Worm (Caenorhabditis elegans) whole organism, L4 larva: ENCODE results near the gene F10A3.12.

Experiments
- D1046.2 ChIP-seq: fragments of 200-800 bp; sonication (Bioruptor generic); IDR thresholded peaks from 2 replicates; pipeline ENCODE4 v1.3.6; 2022; ENCODE audit warnings: missing genetic modification characterization, missing compliant biosample characterization
- F26F4.8 ChIP-seq: fragments of 200-800 bp; sonication (Bioruptor generic); conservative IDR thresholded peaks from 2 replicates; pipeline ENCODE4 v1.3.6; 2022; ENCODE audit warnings: missing genetic modification characterization, missing compliant biosample characterization
- Y75B8A.6 ChIP-seq: fragments of 200-800 bp; sonication (Bioruptor generic); IDR thresholded peaks from 2 replicates; pipeline ENCODE4 v1.3.6; 2022; ENCODE audit warnings: missing genetic modification reagents, missing genetic modification characterization, missing compliant biosample characterization
- ZK337.2 ChIP-seq: fragments of 200-800 bp; sonication (Bioruptor generic); IDR thresholded peaks from 2 replicates; pipeline ENCODE4 v1.3.6; 2022; ENCODE audit warnings: missing genetic modification reagents, missing genetic modification characterization, missing compliant biosample characterization
- aha-1 ChIP-seq: fragments of 150-350 bp; peaks from one replicate; lab custom pipeline; 2014; ENCODE audit warnings: missing biosample characterization, missing genetic modification characterization
- arid-1 ChIP-seq: fragments of 200-800 bp; sonication (Bioruptor generic); conservative IDR thresholded peaks from 2 replicates; pipeline ENCODE4 v1.3.6; 2022; ENCODE audit warnings: missing genetic modification reagents, missing genetic modification characterization, missing compliant biosample characterization
- cey-2 ChIP-seq: sonication (generic microtip); optimal IDR thresholded peaks from 3 replicates; lab custom pipeline; 2017; ENCODE audit warnings: missing genetic modification characterization, mild to moderate bottlenecking, missing compliant biosample characterization, antibody characterized with exemption, borderline replicate concordance; ENCODE audit not compliant: insufficient read depth
- ctbp-1 ChIP-seq: fragments of 200-800 bp; sonication (Bioruptor generic); IDR thresholded peaks from 2 replicates; pipeline ENCODE4 v1.3.6; 2022; ENCODE audit warnings: missing genetic modification reagents, missing genetic modification characterization, missing compliant biosample characterization
- daf-12 ChIP-seq: fragments of 150-350 bp; optimal IDR thresholded peaks from 2 replicates; lab custom pipeline; 2014; ENCODE audit warnings: missing biosample characterization, missing genetic modification reagents, missing genetic modification characterization
- daf-16 ChIP-seq, 3 experiments: sonication (generic microtip); optimal IDR thresholded peaks; 2 replicates each; lab custom pipeline; 2016 to 2017; ENCODE audit warnings: missing genetic modification characterization in 3 of 3, missing genetic modification reagents in 3 of 3, mild to moderate bottlenecking in 2 of 3, missing compliant biosample characterization in 2 of 3, missing biosample characterization in 1 of 3, moderate library complexity in 1 of 3
- daf-19 ChIP-seq: fragments of 200-800 bp; sonication (Bioruptor generic); conservative IDR thresholded peaks from 2 replicates; pipeline ENCODE4 v1.3.6; 2022; ENCODE audit warnings: missing genetic modification characterization, missing compliant biosample characterization
- daf-8 ChIP-seq: fragments of 200-800 bp; sonication (Bioruptor generic); IDR thresholded peaks from 2 replicates; pipeline ENCODE4 v1.3.6; 2022; ENCODE audit warnings: missing genetic modification characterization, missing compliant biosample characterization
- dmd-8 ChIP-seq: fragments of 200-800 bp; sonication (Bioruptor generic); IDR thresholded peaks from 2 replicates; pipeline ENCODE4 v1.3.6; 2022; ENCODE audit warnings: missing genetic modification characterization, missing compliant biosample characterization
- dmd-9 ChIP-seq: fragments of 200-800 bp; sonication (Bioruptor generic); IDR thresholded peaks from 2 replicates; pipeline ENCODE4 v1.3.6; 2022; ENCODE audit warnings: missing genetic modification reagents, missing genetic modification characterization, missing compliant biosample characterization
- dve-1 ChIP-seq: sonication (generic microtip); optimal IDR thresholded peaks from 2 replicates; lab custom pipeline; 2017; ENCODE audit warnings: antibody characterized with exemption, mild to moderate bottlenecking, missing genetic modification characterization, missing compliant biosample characterization; ENCODE audit not compliant: insufficient read depth
- egl-27 ChIP-seq: sonication (generic microtip); optimal IDR thresholded peaks from 3 replicates; lab custom pipeline; 2017; ENCODE audit warnings: missing biosample characterization, missing genetic modification reagents, missing genetic modification characterization
- fkh-10 ChIP-seq: fragments of 150-350 bp; optimal IDR thresholded peaks from 2 replicates; lab custom pipeline; 2014; ENCODE audit warnings: missing biosample characterization, missing genetic modification reagents, missing genetic modification characterization
- hmg-1.1 ChIP-seq: fragments of 200-800 bp; sonication (Bioruptor generic); IDR thresholded peaks from 2 replicates; pipeline ENCODE4 v1.3.6; 2022; ENCODE audit warnings: missing genetic modification reagents, missing genetic modification characterization, missing compliant biosample characterization
- lim-7 ChIP-seq: fragments of 200-800 bp; sonication (Bioruptor generic); IDR thresholded peaks from 2 replicates; pipeline ENCODE4 v1.3.6; 2022; ENCODE audit warnings: missing genetic modification characterization, missing compliant biosample characterization
- mdl-1 ChIP-seq, 2 experiments: fragments of 150-350 bp in 1 of 2; sonication (generic microtip) in 1 of 2; optimal IDR thresholded peaks; 2 replicates each; lab custom pipeline; 2014 to 2017; ENCODE audit warnings: missing biosample characterization in 2 of 2, missing genetic modification characterization in 2 of 2
- nhr-10 ChIP-seq: fragments of 150-350 bp; optimal IDR thresholded peaks from 2 replicates; lab custom pipeline; 2014; ENCODE audit warnings: missing biosample characterization, missing genetic modification characterization
- nhr-102 ChIP-seq: sonication (generic microtip); optimal IDR thresholded peaks from 2 replicates; lab custom pipeline; 2016; ENCODE audit warnings: mild to moderate bottlenecking, missing genetic modification characterization, moderate library complexity, missing compliant biosample characterization
- nhr-25 ChIP-seq: sonication (generic microtip); optimal IDR thresholded peaks from 2 replicates; lab custom pipeline; 2017; ENCODE audit warnings: missing genetic modification characterization, mild to moderate bottlenecking, missing compliant biosample characterization, antibody characterized with exemption, moderate library complexity, borderline replicate concordance; ENCODE audit not compliant: insufficient read depth
- nhr-28 ChIP-seq: fragments of 150-350 bp; optimal IDR thresholded peaks from 2 replicates; lab custom pipeline; 2014; ENCODE audit warnings: missing biosample characterization, missing genetic modification characterization
- nhr-76 ChIP-seq: fragments of 150-350 bp; optimal IDR thresholded peaks from 2 replicates; lab custom pipeline; 2014; ENCODE audit warnings: missing biosample characterization, missing genetic modification characterization
- nhr-77 ChIP-seq: fragments of 150-350 bp; optimal IDR thresholded peaks from 2 replicates; lab custom pipeline; 2014; ENCODE audit warnings: missing biosample characterization, missing genetic modification characterization
- pha-4 ChIP-seq, 2 experiments: fragments of 150-350 bp in 1 of 2; fragments of 200-800 bp in 1 of 2; sonication (Bioruptor generic) in 1 of 2; IDR thresholded peaks in 1 of 2; optimal IDR thresholded peaks in 1 of 2; 2 replicates each; pipeline versions ENCODE4 v1.3.6 to Lab custom; 2014 to 2022; ENCODE audit warnings: missing genetic modification characterization in 2 of 2, missing genetic modification reagents in 2 of 2, missing biosample characterization in 1 of 2, missing compliant biosample characterization in 1 of 2
- pqm-1 ChIP-seq: sonication (generic microtip); optimal IDR thresholded peaks from 2 replicates; lab custom pipeline; 2017; ENCODE audit warnings: missing biosample characterization, missing genetic modification characterization
- rbr-2 ChIP-seq: sonication (generic microtip); optimal IDR thresholded peaks from 2 replicates; lab custom pipeline; 2016; ENCODE audit warnings: missing genotype, missing genetic modification characterization, missing compliant biosample characterization
- skn-1 ChIP-seq: fragments of 150-350 bp; optimal IDR thresholded peaks from 2 replicates; lab custom pipeline; 2014; ENCODE audit warnings: missing biosample characterization, missing genetic modification characterization
- spr-3 ChIP-seq: fragments of 200-800 bp; sonication (Bioruptor generic); optimal IDR thresholded peaks from 2 replicates; lab custom pipeline; 2018; ENCODE audit warnings: mild to moderate bottlenecking, missing genetic modification characterization, missing compliant biosample characterization
- tra-1 ChIP-seq: fragments of 200-800 bp; sonication (Bioruptor generic); IDR thresholded peaks from 2 replicates; pipeline ENCODE4 v1.3.6; 2022; ENCODE audit warnings: missing genetic modification reagents, missing genetic modification characterization, missing compliant biosample characterization
- zfp-2 ChIP-seq: sonication (generic microtip); optimal IDR thresholded peaks from 2 replicates; lab custom pipeline; 2016; ENCODE audit warnings: mild to moderate bottlenecking, missing genetic modification characterization, missing compliant biosample characterization
- zip-2 ChIP-seq: fragments of 150-350 bp; optimal IDR thresholded peaks from 2 replicates; lab custom pipeline; 2014; ENCODE audit warnings: missing biosample characterization, missing genetic modification characterization
- ztf-7 ChIP-seq: fragments of 150-350 bp; optimal IDR thresholded peaks from 2 replicates; lab custom pipeline; 2014; ENCODE audit warnings: missing biosample characterization, missing genetic modification characterization

Gene F10A3.12

ce11 chrV:16159594-16159993 is 4.2 kb upstream of the F10A3.12 start, which contains the start of gene F10A3.17 (continued):
- no peak for TF ChIP-seq daf-8
- TF ChIP-seq, all 104 proteins: peak for 0

- TF ChIP-seq pha-4 (GFP tag; IDR thresholded peaks at IDR 0.05; lab: Robert Waterston, UW) (no peak), pha-4 (tag; optimal IDR thresholded peaks at IDR 0.05; lab: Kevin White, UChicago) (peak; percentile 19), nhr-77 (tag; lab: Kevin White, UChicago) (peak; percentile 47), F26F4.8 (GFP tag; lab: Robert Waterston, UW) (no peak), cey-2 (tag; lab: Kevin White, UChicago) (no peak), nhr-28 (tag; lab: Kevin White, UChicago) (peak; percentile 37), zip-2 (tag; lab: Kevin White, UChicago) (peak; percentile 90), ZK337.2 (GFP tag; lab: Robert Waterston, UW) (no peak), nhr-25 (tag; lab: Kevin White, UChicago) (no peak), aha-1 (tag; lab: Kevin White, UChicago) (peak; percentile 46), hmg-1.1 (no peak), ztf-7 (tag; lab: Kevin White, UChicago) (peak; percentile 30), spr-3 (no peak), skn-1 (tag; lab: Kevin White, UChicago) (no peak), egl-27 (tag; lab: Kevin White, UChicago) (no peak), mdl-1 (tag; optimal IDR thresholded peaks at IDR 0.05; lab: Kevin White, UChicago) (no peak), pqm-1 (tag; lab: Kevin White, UChicago) (peak; percentile 22), daf-16 (GFP tag; optimal IDR thresholded peaks at IDR 0.05; lab: Kevin White, UChicago) (no peak), daf-16 (tag; optimal IDR thresholded peaks at IDR 0.05; lab: Kevin White, UChicago) (peak; percentile 73)
- TF ChIP-seq, all 104 proteins: peak for 8
Measured at ce11 chrV:16160087-16160486, 3.7 kb upstream of the F10A3.12 start.

- TF ChIP-seq ctbp-1 (GFP tag; lab: Robert Waterston, UW), result no peak
- no peak for TF ChIP-seq daf-16 (GFP tag; optimal IDR thresholded peaks at IDR 0.05; lab: Kevin White, UChicago)
- TF ChIP-seq daf-16 (tag; optimal IDR thresholded peaks at IDR 0.05; lab: Kevin White, UChicago), result no peak
- no peak for TF ChIP-seq lim-7 (GFP tag; lab: Robert Waterston, UW)
- no peak for TF ChIP-seq zip-2 (tag; lab: Kevin White, UChicago)
- no peak for TF ChIP-seq arid-1 (GFP tag; lab: Robert Waterston, UW)
- TF ChIP-seq Y75B8A.6 (GFP tag; lab: Robert Waterston, UW), result no peak
- TF ChIP-seq daf-12, result no peak
- TF ChIP-seq dve-1 (tag; lab: Kevin White, UChicago), result no peak
- TF ChIP-seq dmd-8, result no peak
- no peak for TF ChIP-seq nhr-77 (tag; lab: Kevin White, UChicago)
- TF ChIP-seq nhr-76 (tag; lab: Kevin White, UChicago), result no peak
- no peak for TF ChIP-seq D1046.2
- TF ChIP-seq zfp-2 (tag; lab: Kevin White, UChicago), result no peak
Measured at ce11 chrV:16162124-16162735, 1.6 kb upstream of the F10A3.12 start, which contains the start of the genes str-109 and F10A3.11. TSS of gene str-109 (minus strand) at chrV:16162224. TSS of gene F10A3.11 (plus strand) at chrV:16162685.

- no peak for TF ChIP-seq nhr-10 (tag; lab: Kevin White, UChicago)
- no peak for TF ChIP-seq fkh-10 (GFP tag; lab: Kevin White, UChicago)
- no peak for TF ChIP-seq dve-1 (tag; lab: Kevin White, UChicago)
- no peak for TF ChIP-seq rbr-2 (tag; lab: Kevin White, UChicago)
- TF ChIP-seq nhr-102, result no peak
- no peak for TF ChIP-seq nhr-76 (tag; lab: Kevin White, UChicago)
- no peak for TF ChIP-seq dmd-9
- TF ChIP-seq daf-19 (GFP tag; lab: Robert Waterston, UW), result no peak
- TF ChIP-seq tra-1, result no peak
- no peak for TF ChIP-seq ctbp-1 (GFP tag; lab: Robert Waterston, UW)
Measured at ce11 chrV:16165936-16166335, 2.1 kb downstream of the F10A3.12 start, which contains the start of gene str-108. TSS of gene str-108 (plus strand) at chrV:16166236.
